Worm (Caenorhabditis elegans) whole organism, early embryonic: ENCODE data around the gene nspb-8.

Source experiments
- B0310.2 ChIP-seq: sonication (generic microtip); optimal IDR thresholded peaks from 2 replicates; lab custom pipeline; 2016; ENCODE audit warnings: mild to moderate bottlenecking, missing genetic modification characterization, missing compliant biosample characterization
- F13C5.2 ChIP-seq: sonication (generic microtip); optimal IDR thresholded peaks from 2 replicates; lab custom pipeline; 2017; ENCODE audit warnings: mild to moderate bottlenecking, missing genetic modification characterization, inconsistent platforms, missing compliant biosample characterization
- aly-1 ChIP-seq: sonication (generic microtip); optimal IDR thresholded peaks from 2 replicates; lab custom pipeline; 2016; ENCODE audit warnings: missing genetic modification characterization, missing compliant biosample characterization
- ama-1 ChIP-seq: fragments of 150-350 bp; optimal IDR thresholded peaks from 2 replicates; lab custom pipeline; 2014
- ceh-13 ChIP-seq: fragments of 200-800 bp; sonication (Bioruptor generic); optimal IDR thresholded peaks from 2 replicates; lab custom pipeline; 2018; ENCODE audit warnings: mild to moderate bottlenecking, missing genetic modification characterization, missing compliant biosample characterization
- ceh-36 ChIP-seq: sonication (generic microtip); optimal IDR thresholded peaks from 2 replicates; lab custom pipeline; 2016; ENCODE audit warnings: missing genetic modification characterization, inconsistent platforms, missing compliant biosample characterization
- ets-7 ChIP-seq: sonication (generic microtip); optimal IDR thresholded peaks from 2 replicates; lab custom pipeline; 2016; ENCODE audit warnings: missing genotype, missing genetic modification characterization, missing compliant biosample characterization
- flt-1 ChIP-seq: fragments of 200-800 bp; sonication (Bioruptor generic); IDR thresholded peaks from 2 replicates; pipeline ENCODE4 v1.3.6; 2022; ENCODE audit warnings: missing genetic modification characterization, missing compliant biosample characterization
- hmbx-1 ChIP-seq: sonication (generic microtip); optimal IDR thresholded peaks from 2 replicates; lab custom pipeline; 2016; ENCODE audit warnings: mild to moderate bottlenecking, missing genetic modification characterization, missing compliant biosample characterization
- hmg-4 ChIP-seq: fragments of 200-800 bp; sonication (Bioruptor generic); optimal IDR thresholded peaks from 2 replicates; lab custom pipeline; 2018; ENCODE audit warnings: mild to moderate bottlenecking, missing genetic modification characterization, missing compliant biosample characterization
- hnd-1 ChIP-seq: sonication (generic microtip); optimal IDR thresholded peaks from 2 replicates; lab custom pipeline; 2016; ENCODE audit warnings: missing genetic modification characterization, missing compliant biosample characterization
- pes-1 ChIP-seq: fragments of 200-800 bp; sonication (Bioruptor generic); IDR thresholded peaks from 2 replicates; pipeline ENCODE4 v1.3.6; 2022; ENCODE audit warnings: missing genetic modification reagents, missing genetic modification characterization, missing compliant biosample characterization
- scrt-1 ChIP-seq: fragments of 200-800 bp; sonication (Bioruptor generic); IDR thresholded peaks from 2 replicates; pipeline ENCODE4 v1.3.6; 2022; ENCODE audit warnings: missing genetic modification characterization, missing compliant biosample characterization
- sea-1 ChIP-seq: fragments of 200-800 bp; sonication (Bioruptor generic); conservative IDR thresholded peaks from 2 replicates; pipeline ENCODE4 v1.3.6; 2022; ENCODE audit warnings: missing genetic modification characterization, missing compliant biosample characterization
- tbx-11 ChIP-seq: fragments of 200-800 bp; sonication (Bioruptor generic); IDR thresholded peaks from 2 replicates; pipeline ENCODE4 v1.3.6; 2022; ENCODE audit warnings: missing genetic modification characterization, missing compliant biosample characterization
- tbx-37 ChIP-seq: fragments of 200-800 bp; sonication (Bioruptor generic); conservative IDR thresholded peaks from 2 replicates; pipeline ENCODE4 v1.3.6; 2022; ENCODE audit warnings: missing genetic modification reagents, missing genetic modification characterization, missing compliant biosample characterization
- tra-4 ChIP-seq: sonication (generic microtip); optimal IDR thresholded peaks from 2 replicates; lab custom pipeline; 2017; ENCODE audit warnings: missing genetic modification characterization, missing compliant biosample characterization

nspb-8 gene

DNA sequence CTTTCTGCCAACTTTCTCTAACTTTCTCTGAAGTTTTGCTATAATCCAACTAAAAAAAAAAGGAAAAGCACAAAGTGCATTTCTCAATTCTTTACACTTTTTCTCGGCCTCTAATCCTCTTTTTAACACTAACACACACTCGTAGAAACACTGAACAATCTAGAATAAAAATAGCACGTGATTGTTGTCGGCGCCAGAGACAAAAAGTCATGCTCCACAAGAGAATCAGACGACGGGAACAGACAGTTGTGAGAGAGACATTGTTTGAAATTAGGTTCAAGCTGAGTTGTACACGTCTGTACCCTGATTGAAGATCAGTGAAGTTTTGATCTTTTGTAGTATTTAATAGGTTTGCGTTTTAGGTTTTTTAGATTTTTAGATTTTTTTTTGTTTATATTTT, 17.9 kb upstream of the nspb-8 start:
- TF ChIP-seq tra-4 (tag; lab: Kevin White, UChicago) (no peak), pes-1 (GFP tag; lab: Robert Waterston, UW) (no peak), ets-7 (tag; lab: Kevin White, UChicago) (no peak), tbx-11 (GFP tag; lab: Robert Waterston, UW) (no peak), ceh-36 (tag; lab: Kevin White, UChicago) (no peak), F13C5.2 (tag; lab: Kevin White, UChicago) (no peak), hmg-4 (GFP tag; lab: Kevin White, UChicago) (no peak), scrt-1 (GFP tag; lab: Robert Waterston, UW) (no peak), hnd-1 (tag; lab: Kevin White, UChicago) (no peak), sea-1 (GFP tag; lab: Robert Waterston, UW) (no peak), tbx-37 (GFP tag; lab: Robert Waterston, UW) (no peak), ceh-13 (GFP tag; lab: Kevin White, UChicago) (no peak), hmbx-1 (tag; lab: Kevin White, UChicago) (no peak), aly-1 (tag; lab: Kevin White, UChicago) (no peak)

DNA sequence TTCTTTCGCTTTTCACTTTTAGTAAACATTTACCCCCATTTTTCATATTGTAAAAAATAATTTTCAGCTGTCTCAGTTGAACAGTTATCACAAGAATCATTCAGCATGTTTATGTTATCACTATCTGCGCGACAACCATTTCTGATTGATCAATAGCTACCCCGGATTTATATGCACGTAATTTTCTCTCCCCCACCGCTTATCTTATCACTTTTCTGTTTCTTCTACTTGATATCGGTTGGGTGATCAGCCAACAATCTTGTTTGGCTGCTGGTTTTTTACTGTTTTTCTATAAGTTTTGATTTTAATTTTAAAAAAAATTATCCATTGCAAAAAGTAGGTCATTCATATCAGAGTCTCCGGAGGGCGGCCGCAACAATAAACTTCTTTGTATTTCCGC, 17.3 kb upstream of the nspb-8 start:
- TF ChIP-seq flt-1 (GFP tag; lab: Robert Waterston, UW) (no peak), F13C5.2 (tag; lab: Kevin White, UChicago) (no peak), tbx-11 (GFP tag; lab: Robert Waterston, UW) (no peak)

DNA sequence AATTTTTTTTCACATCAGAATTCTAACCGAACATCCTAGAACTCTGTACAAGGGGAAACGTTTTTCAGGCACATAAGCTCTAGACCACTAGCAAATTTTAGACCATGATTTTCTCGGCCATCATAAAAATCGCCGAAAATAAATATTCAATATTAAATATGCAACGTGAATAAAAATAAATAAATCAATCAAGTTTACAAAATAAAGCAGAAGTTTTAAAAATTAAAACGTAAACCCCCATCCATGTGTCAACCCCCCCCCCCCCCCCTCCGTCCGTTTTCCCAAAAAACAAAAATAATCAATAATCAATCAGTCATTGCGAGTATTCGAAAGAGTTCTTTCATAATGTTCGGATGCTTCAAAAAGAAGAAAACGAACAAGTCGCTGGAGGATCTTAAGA, 12.8 kb upstream of the nspb-8 start, which contains the start of gene catp-4:
TSS of gene catp-4 (plus strand) at position 301 of the 400 bp plus-strand sequence.
- no peak for TF ChIP-seq pes-1 (GFP tag; lab: Robert Waterston, UW)
- TF ChIP-seq scrt-1 (GFP tag; lab: Robert Waterston, UW), result no peak
- TF ChIP-seq ceh-36 (tag; lab: Kevin White, UChicago), result no peak
- TF ChIP-seq hmbx-1 (tag; lab: Kevin White, UChicago), result no peak
- TF ChIP-seq ama-1 (lab: Kevin White, UChicago), result no peak
- TF ChIP-seq F13C5.2 (tag; lab: Kevin White, UChicago), result no peak
- TF ChIP-seq tbx-37 (GFP tag; lab: Robert Waterston, UW), result no peak
- TF ChIP-seq aly-1 (tag; lab: Kevin White, UChicago), result no peak
- no peak for TF ChIP-seq flt-1 (GFP tag; lab: Robert Waterston, UW)
- no peak for TF ChIP-seq hnd-1 (tag; lab: Kevin White, UChicago)
- no peak for TF ChIP-seq tbx-11 (GFP tag; lab: Robert Waterston, UW)
- no peak for TF ChIP-seq sea-1 (GFP tag; lab: Robert Waterston, UW)

DNA sequence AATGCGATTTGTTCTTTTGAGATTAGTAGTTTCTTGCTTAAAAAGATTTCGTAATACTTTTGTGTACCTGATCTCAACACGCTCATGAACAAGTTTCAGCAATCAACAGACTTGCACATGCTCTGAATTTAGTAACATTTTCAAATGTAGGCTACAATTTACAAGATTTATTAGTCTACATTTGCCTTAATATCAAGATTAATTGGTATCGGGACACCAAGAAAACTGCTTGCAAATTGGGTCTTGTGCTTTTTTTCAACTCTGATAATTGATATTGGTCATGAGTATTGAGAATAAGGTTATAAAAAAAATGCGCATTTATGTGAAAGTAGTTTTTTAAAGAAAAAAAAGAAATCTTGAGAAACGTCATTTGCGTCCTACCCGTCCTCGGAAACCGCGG, 12.2 kb upstream of the nspb-8 start:
- TF ChIP-seq ceh-13 (GFP tag; lab: Kevin White, UChicago), result no peak
- no peak for TF ChIP-seq ama-1 (lab: Kevin White, UChicago)
- TF ChIP-seq F13C5.2 (tag; lab: Kevin White, UChicago), result no peak
- no peak for TF ChIP-seq hmbx-1 (tag; lab: Kevin White, UChicago)
- no peak for TF ChIP-seq ceh-36 (tag; lab: Kevin White, UChicago)
- no peak for TF ChIP-seq flt-1 (GFP tag; lab: Robert Waterston, UW)
- no peak for TF ChIP-seq aly-1 (tag; lab: Kevin White, UChicago)
- no peak for TF ChIP-seq hmg-4 (GFP tag; lab: Kevin White, UChicago)
- no peak for TF ChIP-seq ets-7 (tag; lab: Kevin White, UChicago)
- TF ChIP-seq tbx-37 (GFP tag; lab: Robert Waterston, UW), result no peak
- TF ChIP-seq B0310.2 (tag; lab: Kevin White, UChicago), result no peak
- no peak for TF ChIP-seq pes-1 (GFP tag; lab: Robert Waterston, UW)
- TF ChIP-seq sea-1 (GFP tag; lab: Robert Waterston, UW), result no peak
- no peak for TF ChIP-seq hnd-1 (tag; lab: Kevin White, UChicago)
- TF ChIP-seq tbx-11 (GFP tag; lab: Robert Waterston, UW), result no peak

ce11 chrII:14591699-14592098, 11.2 kb upstream of the nspb-8 start, which contains the start of gene C01G12.7:
Gene C01G12.7, minus strand, starts transcription at chrII:14591893.
- no peak for TF ChIP-seq F13C5.2 (tag; lab: Kevin White, UChicago)
- no peak for TF ChIP-seq ceh-36 (tag; lab: Kevin White, UChicago)
- no peak for TF ChIP-seq ets-7 (tag; lab: Kevin White, UChicago)
- no peak for TF ChIP-seq flt-1 (GFP tag; lab: Robert Waterston, UW)
- TF ChIP-seq sea-1 (GFP tag; lab: Robert Waterston, UW), result no peak
- TF ChIP-seq tbx-11 (GFP tag; lab: Robert Waterston, UW), result no peak
- no peak for TF ChIP-seq ama-1 (lab: Kevin White, UChicago)
- TF ChIP-seq aly-1 (tag; lab: Kevin White, UChicago), result no peak
- no peak for TF ChIP-seq pes-1 (GFP tag; lab: Robert Waterston, UW)
- TF ChIP-seq hmbx-1 (tag; lab: Kevin White, UChicago), result no peak

DNA sequence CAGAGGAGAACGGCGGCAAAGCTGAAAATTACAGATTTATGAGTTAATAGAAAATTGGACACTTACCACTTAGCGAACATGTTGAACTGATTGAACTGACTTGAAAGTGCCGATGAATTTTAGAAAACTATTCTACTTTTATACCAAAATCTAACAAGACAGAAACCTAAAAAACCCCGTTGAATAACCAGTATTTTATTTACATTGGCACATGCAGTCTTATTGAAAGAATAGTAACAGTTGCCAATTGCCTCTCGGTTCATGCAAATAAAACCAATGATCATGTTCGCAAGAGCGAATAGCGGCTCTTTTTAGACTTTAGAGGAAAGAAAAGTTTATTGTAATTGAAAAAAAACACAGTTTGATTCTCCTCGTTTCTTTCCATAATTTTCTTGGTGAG, 7.7 kb upstream of the nspb-8 start, which contains the start of gene nspb-10:
TSS of gene nspb-10 (minus strand) at position 101 of the 400 bp plus-strand sequence.
- no peak for TF ChIP-seq ets-7 (tag; lab: Kevin White, UChicago)
- TF ChIP-seq flt-1 (GFP tag; lab: Robert Waterston, UW), result no peak
- TF ChIP-seq ceh-13 (GFP tag; lab: Kevin White, UChicago), result no peak
- no peak for TF ChIP-seq sea-1 (GFP tag; lab: Robert Waterston, UW)
- TF ChIP-seq hnd-1 (tag; lab: Kevin White, UChicago), result no peak
- no peak for TF ChIP-seq hmg-4 (GFP tag; lab: Kevin White, UChicago)
- TF ChIP-seq ceh-36 (tag; lab: Kevin White, UChicago), result no peak
- TF ChIP-seq tbx-37 (GFP tag; lab: Robert Waterston, UW), result no peak
- TF ChIP-seq tbx-11 (GFP tag; lab: Robert Waterston, UW), result no peak
- TF ChIP-seq hmbx-1 (tag; lab: Kevin White, UChicago), result no peak
- TF ChIP-seq ama-1 (lab: Kevin White, UChicago), result no peak
- no peak for TF ChIP-seq tra-4 (tag; lab: Kevin White, UChicago)

DNA sequence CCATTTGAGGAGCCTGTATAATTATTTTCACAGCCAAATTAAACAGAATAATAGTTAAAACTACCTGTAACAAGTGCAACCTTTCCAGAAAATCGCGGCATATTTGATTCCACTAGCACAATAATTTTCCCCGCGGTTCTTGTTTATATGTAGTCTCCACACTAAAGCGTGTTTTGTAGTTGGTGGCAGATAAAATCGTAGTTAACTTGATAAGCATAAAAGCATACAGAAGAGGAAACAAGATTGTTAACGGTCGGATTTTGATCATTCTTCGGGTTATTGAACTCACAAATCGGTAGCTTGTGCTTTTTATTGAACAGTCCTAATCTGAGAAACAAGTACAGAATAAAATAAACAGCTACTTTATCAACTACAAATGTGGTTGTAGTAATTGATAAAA, 7.0 kb upstream of the nspb-8 start, which contains the start of gene C01G12.5:
TSS of gene C01G12.5 (minus strand) at position 101 of the 400 bp plus-strand sequence.
- TF ChIP-seq F13C5.2 (tag; lab: Kevin White, UChicago), result no peak
- no peak for TF ChIP-seq hnd-1 (tag; lab: Kevin White, UChicago)
- no peak for TF ChIP-seq hmbx-1 (tag; lab: Kevin White, UChicago)
- no peak for TF ChIP-seq ceh-13 (GFP tag; lab: Kevin White, UChicago)
- TF ChIP-seq tbx-11 (GFP tag; lab: Robert Waterston, UW), result no peak
- TF ChIP-seq sea-1 (GFP tag; lab: Robert Waterston, UW), result no peak
- TF ChIP-seq ceh-36 (tag; lab: Kevin White, UChicago), result no peak
- no peak for TF ChIP-seq aly-1 (tag; lab: Kevin White, UChicago)
- TF ChIP-seq ama-1 (lab: Kevin White, UChicago), result no peak
